Fruit fly (Drosophila melanogaster) whole organism, pupa: ENCODE results near the gene CG6356.

ENCODE experiments used
- CG10348 ChIP-seq: fragments of 200-800 bp; sonication (Bioruptor generic); IDR thresholded peaks from 2 replicates; pipeline ENCODE4 v1.3.6; 2022; ENCODE audit warnings: missing biosample characterization, missing genetic modification characterization
- CG12605 ChIP-seq: fragments of 200-800 bp; sonication (Bioruptor generic); IDR thresholded peaks from 2 replicates; pipeline ENCODE4 v1.3.6; 2022; ENCODE audit warnings: missing biosample characterization, missing genetic modification characterization
- CG13204 ChIP-seq: fragments of 200-800 bp; sonication (Bioruptor generic); optimal IDR thresholded peaks from 2 replicates; lab custom pipeline; 2018; ENCODE audit warnings: missing biosample characterization, mild to moderate bottlenecking, missing genetic modification characterization, moderate library complexity
- CG14655 ChIP-seq: fragments of 200-800 bp; sonication (Bioruptor generic); optimal IDR thresholded peaks from 3 replicates; lab custom pipeline; 2017; ENCODE audit warnings: mild to moderate bottlenecking, missing biosample characterization, missing genetic modification reagents, missing genetic modification characterization
- CG15710 ChIP-seq: fragments of 200-800 bp; sonication (Bioruptor generic); optimal IDR thresholded peaks from 2 replicates; lab custom pipeline; 2018; ENCODE audit warnings: missing biosample characterization, mild to moderate bottlenecking, missing genetic modification characterization, moderate library complexity
- CG17806 ChIP-seq: fragments of 200-800 bp; sonication (Bioruptor generic); optimal IDR thresholded peaks from 2 replicates; lab custom pipeline; 2018; ENCODE audit warnings: missing biosample characterization, mild to moderate bottlenecking, missing genetic modification characterization, moderate library complexity
- CG32121 ChIP-seq: fragments of 200-800 bp; sonication (Bioruptor generic); IDR thresholded peaks from 2 replicates; pipeline ENCODE4 v1.3.6; 2022; ENCODE audit warnings: missing biosample characterization, missing genetic modification characterization
- CG34367 ChIP-seq: fragments of 200-800 bp; sonication (Bioruptor generic); optimal IDR thresholded peaks from 2 replicates; lab custom pipeline; 2018; ENCODE audit warnings: missing biosample characterization, mild to moderate bottlenecking, missing genetic modification characterization
- CG4496 ChIP-seq: fragments of 200-800 bp; sonication (Bioruptor generic); IDR thresholded peaks from 3 replicates; pipeline ENCODE4 v1.3.6; 2022; ENCODE audit warnings: missing biosample characterization, missing genetic modification characterization
- CG8159 ChIP-seq: fragments of 200-800 bp; sonication (Bioruptor generic); optimal IDR thresholded peaks from 3 replicates; lab custom pipeline; 2018; ENCODE audit warnings: missing biosample characterization, mild to moderate bottlenecking, missing genetic modification characterization, moderate library complexity
- CG8301 ChIP-seq: fragments of 200-800 bp; sonication (Bioruptor generic); optimal IDR thresholded peaks from 2 replicates; lab custom pipeline; 2018; ENCODE audit warnings: missing biosample characterization, mild to moderate bottlenecking, missing genetic modification characterization
- CG9948 ChIP-seq: fragments of 200-800 bp; sonication (Bioruptor generic); optimal IDR thresholded peaks from 2 replicates; lab custom pipeline; 2018; ENCODE audit warnings: missing biosample characterization, mild to moderate bottlenecking, missing genetic modification characterization, moderate library complexity
- D1 ChIP-seq: fragments of 200-800 bp; sonication (Bioruptor generic); optimal IDR thresholded peaks from 2 replicates; lab custom pipeline; 2018; ENCODE audit warnings: missing biosample characterization, mild to moderate bottlenecking, missing genetic modification characterization, moderate library complexity
- EcR ChIP-seq: fragments of 200-800 bp; sonication (Bioruptor generic); optimal IDR thresholded peaks from 3 replicates; lab custom pipeline; 2019; ENCODE audit warnings: missing biosample characterization, missing genetic modification characterization, mild to moderate bottlenecking, moderate library complexity, missing genetic modification reagents
- Ets98B ChIP-seq: fragments of 200-800 bp; sonication (Bioruptor generic); IDR thresholded peaks from 2 replicates; pipeline ENCODE4 v1.3.6; 2022; ENCODE audit warnings: missing biosample characterization, missing genetic modification characterization
- Pif1A ChIP-seq: fragments of 200-800 bp; sonication (Bioruptor generic); optimal IDR thresholded peaks from 3 replicates; lab custom pipeline; 2016; ENCODE audit warnings: missing biosample characterization, missing genetic modification characterization
- Pif1B ChIP-seq: fragments of 200-800 bp; sonication (Bioruptor generic); optimal IDR thresholded peaks from 3 replicates; lab custom pipeline; 2016; ENCODE audit warnings: missing biosample characterization, missing genetic modification characterization
- Snoo ChIP-seq: fragments of 200-800 bp; sonication (Bioruptor generic); optimal IDR thresholded peaks from 3 replicates; lab custom pipeline; 2017; ENCODE audit warnings: missing biosample characterization, mild to moderate bottlenecking, missing genetic modification characterization, inconsistent platforms
- fd96Ca ChIP-seq: fragments of 200-800 bp; sonication (Bioruptor generic); IDR thresholded peaks from 3 replicates; pipeline ENCODE4 v1.3.6; 2022; ENCODE audit warnings: missing biosample characterization, missing genetic modification characterization
- gl ChIP-seq: fragments of 200-800 bp; sonication (Bioruptor generic); optimal IDR thresholded peaks from 2 replicates; lab custom pipeline; 2018; ENCODE audit warnings: missing biosample characterization, mild to moderate bottlenecking, missing genetic modification characterization
- rn ChIP-seq: fragments of 200-800 bp; sonication (Bioruptor generic); IDR thresholded peaks from 2 replicates; pipeline ENCODE4 v1.3.6; 2022; ENCODE audit warnings: missing biosample characterization, missing genetic modification characterization

CG6356 gene

dm6 chr3R:24283582-24284085 is at the start of gene CG6356:
TSS of gene CG6356 (plus strand) at chr3R:24283955.
- peak; percentile 25 for TF ChIP-seq CG8301 (tag; lab: Kevin White, UChicago)
- TF ChIP-seq rn (GFP tag; lab: Robert Waterston, UW): no peak
- TF ChIP-seq CG32121 (GFP tag; lab: Robert Waterston, UW): peak; percentile 62; the same call in 1 of the 2 replicates
- TF ChIP-seq CG9948 (tag; lab: Kevin White, UChicago): no peak
- peak; percentile 60 for TF ChIP-seq EcR (GFP tag; lab: Kevin White, UChicago)
- peak; percentile 55 for TF ChIP-seq CG14655 (GFP tag; lab: Kevin White, UChicago)
- peak; percentile 47; the same call in 1 of the 2 replicates for TF ChIP-seq CG12605 (GFP tag; lab: Robert Waterston, UW)
- no peak for TF ChIP-seq CG10348
- TF ChIP-seq Ets98B (GFP tag; lab: Robert Waterston, UW): peak; percentile 42; the same call in 1 of the 2 replicates
- TF ChIP-seq CG13204: peak; percentile 86
- peak; percentile 50; the same call in 1 of the 3 replicates for TF ChIP-seq fd96Ca (GFP tag; lab: Robert Waterston, UW)
- TF ChIP-seq CG4496 (GFP tag; lab: Robert Waterston, UW): peak; percentile 67

- no peak for TF ChIP-seq Pif1B (GFP tag; lab: Kevin White, UChicago)
- no peak for TF ChIP-seq CG14655 (GFP tag; lab: Kevin White, UChicago)
- 0 out of 2 replicates have a peak, but pooled peaks have one; percentile 7 for TF ChIP-seq CG12605 (GFP tag; lab: Robert Waterston, UW)
- peak; percentile 80 for TF ChIP-seq EcR (GFP tag; lab: Kevin White, UChicago)
Observed at dm6 chr3R:24234162-24234529, 49.6 kb upstream of the CG6356 start.

- TF ChIP-seq Pif1B (GFP tag; lab: Kevin White, UChicago): no peak
- TF ChIP-seq CG13204: no peak
- TF ChIP-seq Pif1A (GFP tag; lab: Kevin White, UChicago): no peak
- TF ChIP-seq CG34367 (tag; lab: Kevin White, UChicago): no peak
- no peak for TF ChIP-seq Ets98B (GFP tag; lab: Robert Waterston, UW)
Observed at dm6 chr3R:24234721-24235120, 49.0 kb upstream of the CG6356 start.

- TF ChIP-seq fd96Ca (GFP tag; lab: Robert Waterston, UW) (peak; percentile 11; the same call in 1 of the 3 replicates), CG12605 (GFP tag; lab: Robert Waterston, UW) (no peak), EcR (GFP tag; lab: Kevin White, UChicago) (no peak)
Observed at dm6 chr3R:24252494-24252893, 31.3 kb upstream of the CG6356 start, which contains the start of gene beta-PheRS. TSS of gene beta-PheRS (minus strand) at chr3R:24252679.

- TF ChIP-seq CG10348: no peak
- no peak for TF ChIP-seq Ets98B (GFP tag; lab: Robert Waterston, UW)
- no peak for TF ChIP-seq rn (GFP tag; lab: Robert Waterston, UW)
- TF ChIP-seq CG32121 (GFP tag; lab: Robert Waterston, UW): no peak
- no peak for TF ChIP-seq fd96Ca (GFP tag; lab: Robert Waterston, UW)
- TF ChIP-seq CG4496 (GFP tag; lab: Robert Waterston, UW): no peak
- TF ChIP-seq CG15710 (tag; lab: Kevin White, UChicago): no peak
- no peak for TF ChIP-seq CG12605 (GFP tag; lab: Robert Waterston, UW)
- TF ChIP-seq CG13204: no peak
- TF ChIP-seq Pif1B (GFP tag; lab: Kevin White, UChicago): no peak
- TF ChIP-seq Snoo: no peak
- TF ChIP-seq CG34367 (tag; lab: Kevin White, UChicago): no peak
Observed at dm6 chr3R:24258333-24258732, 25.4 kb upstream of the CG6356 start.

- TF ChIP-seq CG8159 (tag; lab: Kevin White, UChicago) (peak; percentile 97), CG10348 (peak; percentile 71), fd96Ca (GFP tag; lab: Robert Waterston, UW) (peak; percentile 94), CG15710 (tag; lab: Kevin White, UChicago) (peak; percentile 98), Snoo (peak; percentile 93), CG4496 (GFP tag; lab: Robert Waterston, UW) (peak; percentile 96), rn (GFP tag; lab: Robert Waterston, UW) (peak; percentile 63; the same call in 1 of the 2 replicates), CG14655 (GFP tag; lab: Kevin White, UChicago) (no peak), EcR (GFP tag; lab: Kevin White, UChicago) (peak; percentile 75), Pif1B (GFP tag; lab: Kevin White, UChicago) (peak; percentile 93), CG9948 (tag; lab: Kevin White, UChicago) (peak; percentile 96), CG12605 (GFP tag; lab: Robert Waterston, UW) (peak; percentile 88), CG13204 (peak; percentile 92), CG17806 (peak; percentile 96), D1 (tag; lab: Kevin White, UChicago) (no peak), Pif1A (GFP tag; lab: Kevin White, UChicago) (peak; percentile 95), gl (tag; lab: Kevin White, UChicago) (peak; percentile 96), Ets98B (GFP tag; lab: Robert Waterston, UW) (peak; percentile 88), CG32121 (GFP tag; lab: Robert Waterston, UW) (peak; percentile 80), CG34367 (tag; lab: Kevin White, UChicago) (peak; percentile 97), CG8301 (tag; lab: Kevin White, UChicago) (peak; percentile 89)
- TF ChIP-seq, all 21 proteins: peak for 19
Observed at dm6 chr3R:24259278-24260040, 24.3 kb upstream of the CG6356 start.
